Worm (Caenorhabditis elegans) whole organism, young adult: Measurements from ENCODE around the gene M01H9.3.

Source experiments
- B0019.2 ChIP-seq: fragments of 200-800 bp; sonication (Bioruptor generic); conservative IDR thresholded peaks from 2 replicates; pipeline ENCODE4 v1.3.6; 2022; ENCODE audit warnings: missing genetic modification reagents, missing genetic modification characterization, missing compliant biosample characterization
- B0336.3 ChIP-seq: fragments of 200-800 bp; sonication (Bioruptor generic); IDR thresholded peaks from 2 replicates; pipeline ENCODE4 v1.3.6; 2022; ENCODE audit warnings: missing genetic modification characterization, missing compliant biosample characterization
- C17E4.6 ChIP-seq: fragments of 200-800 bp; sonication (Bioruptor generic); IDR thresholded peaks from 2 replicates; pipeline ENCODE4 v1.3.6; 2022; ENCODE audit warnings: missing genetic modification reagents, missing genetic modification characterization, missing compliant biosample characterization
- F37B4.10 ChIP-seq: fragments of 200-800 bp; sonication (Bioruptor generic); IDR thresholded peaks from 2 replicates; pipeline ENCODE4 v1.3.6; 2022; ENCODE audit warnings: missing genetic modification characterization, missing compliant biosample characterization
- F49E8.2 ChIP-seq: sonication (generic microtip); optimal IDR thresholded peaks from 3 replicates; lab custom pipeline; 2017; ENCODE audit warnings: missing genetic modification characterization, mild to moderate bottlenecking, missing compliant biosample characterization, antibody characterized with exemption, moderate library complexity; ENCODE audit not compliant: insufficient read depth
- F55B11.4 ChIP-seq: sonication (generic microtip); optimal IDR thresholded peaks from 2 replicates; lab custom pipeline; 2016; ENCODE audit warnings: missing compliant biosample characterization, missing genetic modification characterization, borderline replicate concordance; ENCODE audit not compliant: insufficient read depth
- F57C9.4 ChIP-seq: sonication (generic microtip); optimal IDR thresholded peaks from 2 replicates; lab custom pipeline; 2017; ENCODE audit warnings: mild to moderate bottlenecking, missing genetic modification characterization, missing compliant biosample characterization
- K11D2.4 ChIP-seq: fragments of 200-800 bp; sonication (Bioruptor generic); IDR thresholded peaks from 2 replicates; pipeline ENCODE4 v1.3.6; 2022; ENCODE audit warnings: missing genetic modification reagents, missing genetic modification characterization, missing compliant biosample characterization
- K12H6.12 ChIP-seq: fragments of 200-800 bp; sonication (Bioruptor generic); optimal IDR thresholded peaks from 2 replicates; lab custom pipeline; 2018; ENCODE audit warnings: mild to moderate bottlenecking, missing genetic modification characterization, missing compliant biosample characterization
- T07F8.4 ChIP-seq: sonication (generic microtip); optimal IDR thresholded peaks from 2 replicates; lab custom pipeline; 2016; ENCODE audit warnings: mild to moderate bottlenecking, missing genetic modification characterization, moderate library complexity, missing compliant biosample characterization
- Y95B8A.8 ChIP-seq: fragments of 200-800 bp; sonication (Bioruptor generic); IDR thresholded peaks from 2 replicates; pipeline ENCODE4 v1.3.6; 2022; ENCODE audit warnings: missing genetic modification reagents, missing genetic modification characterization, missing compliant biosample characterization
- akir-1 ChIP-seq: fragments of 200-800 bp; sonication (Bioruptor generic); optimal IDR thresholded peaks from 2 replicates; lab custom pipeline; 2018; ENCODE audit warnings: mild to moderate bottlenecking, missing genetic modification characterization, moderate library complexity, missing compliant biosample characterization
- attf-3 ChIP-seq: fragments of 200-800 bp; sonication (Bioruptor generic); conservative IDR thresholded peaks from 2 replicates; pipeline ENCODE4 v1.3.6; 2022; ENCODE audit warnings: missing genetic modification reagents, missing genetic modification characterization, missing compliant biosample characterization
- attf-5 ChIP-seq: fragments of 200-800 bp; sonication (Bioruptor generic); optimal IDR thresholded peaks from 2 replicates; lab custom pipeline; 2018; ENCODE audit warnings: mild to moderate bottlenecking, missing genetic modification characterization, missing compliant biosample characterization
- bed-1 ChIP-seq: fragments of 200-800 bp; sonication (Bioruptor generic); IDR thresholded peaks from 2 replicates; pipeline ENCODE4 v1.3.6; 2022; ENCODE audit warnings: missing genetic modification reagents, missing genetic modification characterization, missing compliant biosample characterization
- ccch-3 ChIP-seq: fragments of 200-800 bp; sonication (Bioruptor generic); optimal IDR thresholded peaks from 2 replicates; lab custom pipeline; 2018; ENCODE audit warnings: mild to moderate bottlenecking, missing genetic modification characterization, missing compliant biosample characterization
- cebp-1 ChIP-seq, 2 experiments: fragments of 200-800 bp in 1 of 2; sonication (Bioruptor generic) in 1 of 2; sonication (generic microtip) in 1 of 2; IDR thresholded peaks in 1 of 2; optimal IDR thresholded peaks in 1 of 2; 2 replicates each; pipeline versions ENCODE4 v1.3.6 to Lab custom; 2017 to 2022; ENCODE audit warnings: missing compliant biosample characterization in 2 of 2, missing genetic modification characterization in 2 of 2, mild to moderate bottlenecking in 1 of 2, missing genetic modification reagents in 1 of 2, moderate library complexity in 1 of 2
- ceh-100 ChIP-seq: fragments of 200-800 bp; sonication (Bioruptor generic); IDR thresholded peaks from 2 replicates; pipeline ENCODE4 v1.3.6; 2022; ENCODE audit warnings: missing genetic modification reagents, missing genetic modification characterization, missing compliant biosample characterization
- ceh-58 ChIP-seq: fragments of 200-800 bp; sonication (Bioruptor generic); IDR thresholded peaks from 2 replicates; pipeline ENCODE4 v1.3.6; 2022; ENCODE audit warnings: missing genetic modification characterization, missing compliant biosample characterization
- ekl-4 ChIP-seq: fragments of 200-800 bp; sonication (Bioruptor generic); IDR thresholded peaks from 2 replicates; pipeline ENCODE4 v1.3.6; 2022; ENCODE audit warnings: missing genetic modification reagents, missing genetic modification characterization, missing compliant biosample characterization
- ets-4 ChIP-seq: fragments of 200-800 bp; sonication (Bioruptor generic); optimal IDR thresholded peaks from 2 replicates; lab custom pipeline; 2018; ENCODE audit warnings: mild to moderate bottlenecking, missing genetic modification characterization, missing compliant biosample characterization
- fkh-3 ChIP-seq: sonication (generic microtip); optimal IDR thresholded peaks from 2 replicates; lab custom pipeline; 2016; ENCODE audit warnings: mild to moderate bottlenecking, missing genetic modification characterization, missing compliant biosample characterization
- hsf-1 ChIP-seq: fragments of 200-800 bp; sonication (Bioruptor generic); IDR thresholded peaks from 2 replicates; pipeline ENCODE4 v1.3.6; 2022; ENCODE audit warnings: missing genetic modification reagents, missing genetic modification characterization, missing compliant biosample characterization
- let-526 ChIP-seq: fragments of 200-800 bp; sonication (Bioruptor generic); IDR thresholded peaks from 2 replicates; pipeline ENCODE4 v1.3.6; 2022; ENCODE audit warnings: missing genetic modification reagents, missing genetic modification characterization, missing compliant biosample characterization
- lin-26 ChIP-seq: fragments of 200-800 bp; sonication (Bioruptor generic); IDR thresholded peaks from 2 replicates; pipeline ENCODE4 v1.3.6; 2022; ENCODE audit warnings: missing genetic modification reagents, missing genetic modification characterization, missing compliant biosample characterization
- lin-35 ChIP-seq, 3 experiments: fragments of 150-350 bp in 2 of 3; sonication (generic microtip) in 1 of 3; optimal IDR thresholded peaks; 2 replicates each; lab custom pipeline; 2014 to 2018; ENCODE audit warnings: missing biosample characterization in 3 of 3, missing genetic modification characterization in 3 of 3, missing genetic modification reagents in 3 of 3
- lin-40 ChIP-seq: sonication (generic microtip); optimal IDR thresholded peaks from 2 replicates; lab custom pipeline; 2016; ENCODE audit warnings: missing genetic modification characterization, mild to moderate bottlenecking, missing compliant biosample characterization, missing genotype, missing genetic modification reagents
- lsl-1 ChIP-seq: fragments of 200-800 bp; sonication (Bioruptor generic); optimal IDR thresholded peaks from 2 replicates; lab custom pipeline; 2018; ENCODE audit warnings: mild to moderate bottlenecking, missing genetic modification characterization, moderate library complexity, missing compliant biosample characterization
- madf-10 ChIP-seq: sonication (generic microtip); optimal IDR thresholded peaks from 2 replicates; lab custom pipeline; 2016; ENCODE audit warnings: mild to moderate bottlenecking, missing genetic modification characterization, missing compliant biosample characterization
- madf-3 ChIP-seq: fragments of 200-800 bp; sonication (Bioruptor generic); IDR thresholded peaks from 2 replicates; pipeline ENCODE4 v1.3.6; 2022; ENCODE audit warnings: missing genetic modification reagents, missing genetic modification characterization, missing compliant biosample characterization
- madf-6 ChIP-seq: fragments of 200-800 bp; sonication (Bioruptor generic); IDR thresholded peaks from 2 replicates; pipeline ENCODE4 v1.3.6; 2022; ENCODE audit warnings: missing genetic modification reagents, missing genetic modification characterization, missing compliant biosample characterization
- nfya-1 ChIP-seq: sonication (generic microtip); optimal IDR thresholded peaks from 2 replicates; lab custom pipeline; 2017; ENCODE audit warnings: antibody characterized with exemption, missing compliant biosample characterization, missing genetic modification characterization, borderline replicate concordance; ENCODE audit not compliant: insufficient read depth
- nhr-179 ChIP-seq: sonication (generic microtip); optimal IDR thresholded peaks from 2 replicates; lab custom pipeline; 2016; ENCODE audit warnings: mild to moderate bottlenecking, missing genetic modification characterization, missing compliant biosample characterization
- nhr-80 ChIP-seq: sonication (generic microtip); optimal IDR thresholded peaks from 2 replicates; lab custom pipeline; 2016; ENCODE audit warnings: missing genetic modification characterization, missing compliant biosample characterization
- pha-4 ChIP-seq: fragments of 150-350 bp; sonication (generic microtip); optimal IDR thresholded peaks from 2 replicates; lab custom pipeline; 2014; ENCODE audit warnings: missing biosample characterization, missing genetic modification reagents, missing genetic modification characterization
- repo-1 ChIP-seq: sonication (generic microtip); optimal IDR thresholded peaks from 2 replicates; lab custom pipeline; 2017; ENCODE audit warnings: mild to moderate bottlenecking, missing genetic modification characterization, missing compliant biosample characterization
- sdz-38 ChIP-seq: sonication (generic microtip); optimal IDR thresholded peaks from 2 replicates; lab custom pipeline; 2016; ENCODE audit warnings: missing genotype, missing genetic modification characterization, missing compliant biosample characterization
- snpc-1.3 ChIP-seq: sonication (generic microtip); optimal IDR thresholded peaks from 2 replicates; lab custom pipeline; 2017; ENCODE audit warnings: missing genetic modification characterization, mild to moderate bottlenecking, missing compliant biosample characterization, antibody characterized with exemption, moderate library complexity, missing genotype, missing genetic modification reagents; ENCODE audit not compliant: insufficient read depth
- snpc-3.4 ChIP-seq: sonication (generic microtip); optimal IDR thresholded peaks from 2 replicates; lab custom pipeline; 2017; ENCODE audit warnings: missing genetic modification characterization, mild to moderate bottlenecking, missing compliant biosample characterization, antibody characterized with exemption, moderate library complexity, missing genotype, missing genetic modification reagents
- snpc-4 ChIP-seq, 5 experiments: fragments of 150-350 bp in 1 of 5; sonication (generic microtip) in 4 of 5; optimal IDR thresholded peaks; 2 replicates each; lab custom pipeline; 2014 to 2018; ENCODE audit warnings: missing genetic modification characterization in 5 of 5, missing biosample characterization in 3 of 5, antibody characterized with exemption in 2 of 5, mild to moderate bottlenecking in 2 of 5, missing compliant biosample characterization in 2 of 5, missing genotype in 2 of 5, moderate library complexity in 2 of 5, missing genetic modification reagents in 1 of 5
- somi-1 ChIP-seq: fragments of 200-800 bp; sonication (Bioruptor generic); optimal IDR thresholded peaks from 2 replicates; lab custom pipeline; 2018; ENCODE audit warnings: mild to moderate bottlenecking, missing genetic modification characterization, missing compliant biosample characterization
- tbx-9 ChIP-seq: sonication (generic microtip); optimal IDR thresholded peaks from 2 replicates; lab custom pipeline; 2016; ENCODE audit warnings: borderline replicate concordance, missing genetic modification characterization, inconsistent platforms, missing compliant biosample characterization
- xnd-1 ChIP-seq: sonication (generic microtip); optimal IDR thresholded peaks from 2 replicates; lab custom pipeline; 2016; ENCODE audit warnings: missing genotype, missing genetic modification reagents, missing genetic modification characterization, missing compliant biosample characterization
- ztf-22 ChIP-seq: fragments of 200-800 bp; sonication (Bioruptor generic); optimal IDR thresholded peaks from 2 replicates; lab custom pipeline; 2018; ENCODE audit warnings: mild to moderate bottlenecking, missing genetic modification characterization, moderate library complexity, missing compliant biosample characterization
- ztf-26 ChIP-seq: sonication (generic microtip); optimal IDR thresholded peaks from 2 replicates; lab custom pipeline; 2017; ENCODE audit warnings: missing genetic modification characterization, missing compliant biosample characterization
- ztf-28 ChIP-seq: fragments of 200-800 bp; sonication (Bioruptor generic); IDR thresholded peaks from 2 replicates; pipeline ENCODE4 v1.3.6; 2022; ENCODE audit warnings: missing genetic modification reagents, missing genetic modification characterization, missing compliant biosample characterization

M01H9.3 gene

DNA sequence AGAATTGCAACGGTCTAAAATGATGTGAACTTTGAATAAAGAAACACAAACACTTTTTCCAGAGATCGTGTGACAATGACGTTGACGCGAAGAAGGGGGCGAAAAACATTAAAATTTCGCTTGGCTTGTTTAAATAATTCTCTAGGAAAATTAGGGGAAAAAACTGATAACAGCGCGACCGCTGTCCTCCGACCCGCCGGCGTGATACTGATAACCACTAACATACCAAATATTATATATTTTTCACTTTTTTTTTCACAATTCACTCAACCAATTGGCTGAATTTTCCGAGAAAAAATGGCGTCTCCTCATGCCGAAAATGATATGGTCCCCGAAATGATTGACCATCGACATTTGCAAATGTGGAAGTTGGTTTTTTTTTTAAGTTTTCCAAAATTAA is 27.0 kb downstream of the M01H9.3 start (continued):
- TF ChIP-seq madf-10 (tag; lab: Kevin White, UChicago) (peak; percentile 64), T07F8.4 (tag; lab: Kevin White, UChicago) (no peak), ztf-28 (GFP tag; lab: Robert Waterston, UW) (no peak), ztf-22 (GFP tag; lab: Kevin White, UChicago) (no peak), nhr-179 (tag; lab: Kevin White, UChicago) (no peak), snpc-1.3 (tag; lab: Kevin White, UChicago) (no peak), lsl-1 (GFP tag; lab: Kevin White, UChicago) (no peak), F55B11.4 (no peak), Y95B8A.8 (GFP tag; lab: Robert Waterston, UW) (peak; percentile 70; the same call in 1 of the 2 replicates), ztf-26 (tag; lab: Kevin White, UChicago) (no peak), ceh-58 (GFP tag; lab: Robert Waterston, UW) (0 out of 2 replicates have a peak, but pooled peaks have one; percentile 41), xnd-1 (tag; lab: Kevin White, UChicago) (peak; percentile 2), lin-35 (GFP tag; optimal IDR thresholded peaks at IDR 0.05; lab: Kevin White, UChicago) (peak in 1 of 3 experiments; percentile 50), madf-3 (GFP tag; lab: Robert Waterston, UW) (no peak), nfya-1 (tag; lab: Kevin White, UChicago) (no peak), snpc-3.4 (tag; lab: Kevin White, UChicago) (no peak), akir-1 (no peak), sdz-38 (tag; lab: Kevin White, UChicago) (no peak), lin-26 (peak; percentile 58; the same call in 1 of the 2 replicates), F49E8.2 (peak; percentile 41), attf-5 (GFP tag; lab: Kevin White, UChicago) (peak; percentile 42), tbx-9 (tag; lab: Kevin White, UChicago) (no peak), F57C9.4 (tag; lab: Kevin White, UChicago) (no peak), K12H6.12 (tag; lab: Kevin White, UChicago) (no peak), let-526 (GFP tag; lab: Robert Waterston, UW) (no peak), bed-1 (GFP tag; lab: Robert Waterston, UW) (no peak), fkh-3 (tag; lab: Kevin White, UChicago) (peak; percentile 6), C17E4.6 (GFP tag; lab: Robert Waterston, UW) (0 out of 2 replicates have a peak, but pooled peaks have one; percentile 16), pha-4 (no peak), cebp-1 (GFP tag; IDR thresholded peaks at IDR 0.05; lab: Robert Waterston, UW) (no peak), cebp-1 (tag; optimal IDR thresholded peaks at IDR 0.05; lab: Kevin White, UChicago) (peak; percentile 56), K11D2.4 (GFP tag; lab: Robert Waterston, UW) (no peak), ekl-4 (GFP tag; lab: Robert Waterston, UW) (no peak; the same call in 1 of the 2 replicates), somi-1 (GFP tag; lab: Kevin White, UChicago) (no peak), hsf-1 (no peak; the same call in 1 of the 2 replicates), ceh-100 (GFP tag; lab: Robert Waterston, UW) (0 out of 2 replicates have a peak, but pooled peaks have one; percentile 27), F37B4.10 (no peak), B0019.2 (GFP tag; lab: Robert Waterston, UW) (no peak), ets-4 (GFP tag; lab: Kevin White, UChicago) (no peak), ccch-3 (GFP tag; lab: Kevin White, UChicago) (no peak), snpc-4 (GFP tag; optimal IDR thresholded peaks at IDR 0.05; lab: Kevin White, UChicago) (no peak), snpc-4 (tag; optimal IDR thresholded peaks at IDR 0.05; lab: Kevin White, UChicago) (peak in 2 of 4 experiments; percentile 22 to 47), attf-3 (0 out of 2 replicates have a peak, but pooled peaks have one; percentile 9), B0336.3 (GFP tag; lab: Robert Waterston, UW) (peak; percentile 72), lin-40 (peak; percentile 52), madf-6 (GFP tag; lab: Robert Waterston, UW) (peak; percentile 46; the same call in 1 of the 2 replicates), repo-1 (tag; lab: Kevin White, UChicago) (peak; percentile 75), nhr-80 (peak; percentile 80)
